Worm (Caenorhabditis elegans) whole organism, L1 larva: ENCODE data around the gene oac-41.

ENCODE experiments used
- C34B4.2 ChIP-seq: sonication (generic microtip); optimal IDR thresholded peaks from 2 replicates; lab custom pipeline; 2017; ENCODE audit warnings: mild to moderate bottlenecking, missing genetic modification characterization, missing compliant biosample characterization
- blmp-1 ChIP-seq: fragments of 150-350 bp; optimal IDR thresholded peaks from 2 replicates; lab custom pipeline; 2014; ENCODE audit warnings: missing biosample characterization, missing genetic modification characterization
- ceh-8 ChIP-seq: fragments of 200-800 bp; sonication (Bioruptor generic); optimal IDR thresholded peaks from 2 replicates; lab custom pipeline; 2018; ENCODE audit warnings: mild to moderate bottlenecking, missing genetic modification characterization, moderate library complexity, missing compliant biosample characterization
- ceh-82 ChIP-seq, 3 experiments: fragments of 150-350 bp in 1 of 3; sonication (generic microtip) in 2 of 3; optimal IDR thresholded peaks; 2 replicates each; lab custom pipeline; 2014 to 2017; ENCODE audit warnings: missing biosample characterization in 3 of 3, missing genetic modification characterization in 3 of 3
- efl-1 ChIP-seq, 4 experiments: fragments of 150-350 bp; optimal IDR thresholded peaks in 3 of 4; peaks in 1 of 4; 1 replicate in 1 of 4; 2 replicates in 3 of 4; lab custom pipeline; 2014; ENCODE audit warnings: missing biosample characterization in 2 of 4, missing genetic modification characterization in 2 of 4, missing genetic modification reagents in 2 of 4
- efl-3 ChIP-seq: fragments of 200-800 bp; sonication (Bioruptor generic); optimal IDR thresholded peaks from 2 replicates; lab custom pipeline; 2018; ENCODE audit warnings: mild to moderate bottlenecking, missing genetic modification characterization, missing compliant biosample characterization
- egl-27 ChIP-seq, 2 experiments: fragments of 150-350 bp in 1 of 2; sonication (generic microtip); optimal IDR thresholded peaks; 3 replicates each; lab custom pipeline; 2017 to 2018; ENCODE audit warnings: missing biosample characterization in 2 of 2, missing genetic modification characterization in 2 of 2, missing genetic modification reagents in 2 of 2
- elt-2 ChIP-seq: sonication (generic microtip); optimal IDR thresholded peaks from 2 replicates; lab custom pipeline; 2016; ENCODE audit warnings: missing genetic modification characterization, mild to moderate bottlenecking, inconsistent platforms, missing compliant biosample characterization, missing genetic modification reagents
- fkh-10 ChIP-seq: sonication (generic microtip); optimal IDR thresholded peaks from 2 replicates; lab custom pipeline; 2017; ENCODE audit warnings: missing biosample characterization, missing genetic modification reagents, missing genetic modification characterization
- fkh-8 ChIP-seq: sonication (generic microtip); optimal IDR thresholded peaks from 2 replicates; lab custom pipeline; 2016; ENCODE audit warnings: mild to moderate bottlenecking, missing genetic modification characterization, missing compliant biosample characterization
- fos-1 ChIP-seq: fragments of 150-350 bp; optimal IDR thresholded peaks from 2 replicates; lab custom pipeline; 2014; ENCODE audit warnings: missing biosample characterization, missing genetic modification characterization
- grh-1 ChIP-seq: fragments of 200-800 bp; sonication (Bioruptor generic); IDR thresholded peaks from 2 replicates; pipeline ENCODE4 v1.3.6; 2022; ENCODE audit warnings: missing genetic modification reagents, missing genetic modification characterization, missing compliant biosample characterization
- hlh-4 ChIP-seq: sonication (generic microtip); optimal IDR thresholded peaks from 2 replicates; lab custom pipeline; 2016; ENCODE audit warnings: mild to moderate bottlenecking, missing genetic modification characterization, missing compliant biosample characterization
- jun-1 ChIP-seq: fragments of 150-350 bp; optimal IDR thresholded peaks from 2 replicates; lab custom pipeline; 2014; ENCODE audit warnings: missing biosample characterization, missing genetic modification reagents, missing genetic modification characterization
- mef-2 ChIP-seq: fragments of 150-350 bp; optimal IDR thresholded peaks from 2 replicates; lab custom pipeline; 2014; ENCODE audit warnings: missing biosample characterization, missing genetic modification characterization
- mep-1 ChIP-seq: fragments of 150-350 bp; optimal IDR thresholded peaks from 2 replicates; lab custom pipeline; 2014; ENCODE audit warnings: missing biosample characterization, missing genetic modification characterization
- nhr-28 ChIP-seq: fragments of 150-350 bp; optimal IDR thresholded peaks from 2 replicates; lab custom pipeline; 2014; ENCODE audit warnings: missing biosample characterization, missing genetic modification characterization
- nhr-71 ChIP-seq: sonication (generic microtip); optimal IDR thresholded peaks from 2 replicates; lab custom pipeline; 2016; ENCODE audit warnings: mild to moderate bottlenecking, missing genetic modification characterization, moderate library complexity, missing compliant biosample characterization
- nhr-90 ChIP-seq: sonication (generic microtip); optimal IDR thresholded peaks from 2 replicates; lab custom pipeline; 2016; ENCODE audit warnings: mild to moderate bottlenecking, missing genetic modification characterization, missing compliant biosample characterization; ENCODE audit not compliant: poor library complexity
- sox-4 ChIP-seq: sonication (generic microtip); optimal IDR thresholded peaks from 2 replicates; lab custom pipeline; 2016; ENCODE audit warnings: missing genetic modification characterization, missing compliant biosample characterization
- sptf-1 ChIP-seq: fragments of 150-350 bp; optimal IDR thresholded peaks from 2 replicates; lab custom pipeline; 2014; ENCODE audit warnings: missing biosample characterization, missing genetic modification characterization
- tlp-1 ChIP-seq: fragments of 150-350 bp; optimal IDR thresholded peaks from 2 replicates; lab custom pipeline; 2014; ENCODE audit warnings: missing biosample characterization, missing genetic modification characterization
- xbp-1 ChIP-seq: sonication (generic microtip); optimal IDR thresholded peaks from 2 replicates; lab custom pipeline; 2016; ENCODE audit warnings: missing genetic modification characterization, missing compliant biosample characterization

Gene oac-41

DNA sequence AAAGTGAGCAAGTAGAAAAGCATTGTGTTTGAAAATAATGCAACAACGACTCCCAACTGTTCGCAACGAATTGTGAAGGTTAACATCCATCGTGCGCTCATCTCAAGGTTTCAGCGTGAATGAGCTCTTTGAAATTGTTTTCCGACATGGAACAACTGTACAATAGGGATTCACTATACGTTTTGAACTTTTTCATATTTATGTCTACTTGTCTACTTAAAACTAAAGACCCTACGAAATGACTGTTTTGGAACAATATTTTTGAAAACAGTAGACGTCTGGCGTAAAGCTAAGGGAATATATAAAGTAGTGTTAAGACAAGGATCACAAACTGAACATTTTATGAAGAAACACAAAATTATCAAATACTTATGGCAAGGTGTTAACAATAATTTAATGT is 38.4 kb downstream of the oac-41 start, which contains the start of gene str-86 (continued):
- TF ChIP-seq egl-27 (tag; optimal IDR thresholded peaks at IDR 0.05; lab: Kevin White, UChicago): no peak
- TF ChIP-seq, all 84 proteins: peak for 0

DNA sequence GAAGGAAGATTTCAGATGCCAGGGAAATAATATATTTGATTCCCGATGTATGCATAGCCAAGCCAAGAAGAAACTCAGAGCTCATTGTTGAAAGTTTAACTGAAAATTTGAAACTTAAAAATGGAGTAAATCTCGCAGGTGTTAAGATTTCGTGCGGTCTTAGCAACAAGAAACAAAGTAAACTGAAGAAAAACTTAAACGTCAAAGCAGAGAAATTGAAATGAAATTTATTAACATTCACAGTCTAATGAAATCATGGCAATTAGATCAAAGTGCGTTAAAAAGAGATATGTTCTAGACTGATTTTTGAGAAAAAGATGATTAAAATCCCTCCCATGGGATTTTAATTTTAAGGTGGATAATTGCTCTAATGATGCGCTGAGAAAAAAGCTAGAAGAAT is 41.1 kb downstream of the oac-41 start, which contains the start of gene str-84:
Gene str-84, minus strand, starts transcription at position 101 of the 400 bp plus-strand sequence.
- TF ChIP-seq C34B4.2 (tag; lab: Kevin White, UChicago): no peak
- peak; percentile 83 for TF ChIP-seq ceh-8 (GFP tag; lab: Kevin White, UChicago)

DNA sequence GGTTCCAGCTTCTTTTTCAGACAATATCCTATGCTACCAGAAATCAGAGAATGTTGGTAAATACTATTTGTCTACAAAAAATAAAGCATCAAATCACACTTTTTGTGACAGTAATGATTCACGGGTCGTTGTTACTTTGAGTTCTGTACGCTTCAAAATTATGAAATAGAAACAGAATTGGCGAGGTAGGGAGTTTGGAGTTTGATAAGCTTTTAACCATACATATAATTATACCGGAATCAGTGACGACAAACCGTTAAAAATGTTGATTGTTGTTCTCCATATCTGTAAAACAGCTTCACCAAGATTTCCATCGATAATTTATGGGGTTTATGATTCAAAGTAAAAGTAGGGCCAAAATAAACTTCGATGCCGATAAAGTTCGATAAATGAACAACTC is 44.1 kb downstream of the oac-41 start:
- no peak for TF ChIP-seq efl-1 (optimal IDR thresholded peaks at IDR 0.05; lab: Kevin White, UChicago)
- peak in 1 of 2 experiments; percentile 62 for TF ChIP-seq efl-1 (GFP tag; optimal IDR thresholded peaks at IDR 0.05 in 1 of 2; lab: Kevin White, UChicago)
- TF ChIP-seq xbp-1 (tag; lab: Kevin White, UChicago): no peak
- TF ChIP-seq, all 84 proteins: peak for 1

DNA sequence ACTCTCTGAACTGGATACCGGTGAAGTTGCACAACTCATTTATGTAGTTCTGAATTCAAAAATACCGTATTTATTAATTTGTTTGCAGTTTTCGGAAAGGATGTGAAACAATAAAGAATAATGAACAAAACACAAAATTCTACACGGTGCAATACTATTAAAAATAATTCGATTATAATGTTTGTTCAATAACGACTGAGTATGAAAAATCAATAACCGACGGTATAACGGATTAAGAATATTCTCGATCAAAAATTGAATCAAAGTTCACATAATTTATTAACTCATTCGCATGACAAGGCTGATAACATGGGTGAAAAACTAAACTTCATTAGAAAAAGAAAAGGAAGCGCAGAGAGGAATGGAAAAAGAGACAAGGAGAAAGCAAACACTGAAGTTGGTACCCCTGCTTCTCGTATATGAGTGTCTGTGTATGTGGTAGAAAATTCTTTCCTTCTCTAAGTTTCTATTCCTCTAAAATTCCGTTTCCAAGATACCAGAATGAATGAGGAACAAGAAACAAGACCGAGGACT is 47.0 kb downstream of the oac-41 start, which contains the start of gene nhr-143:
Gene nhr-143, minus strand, starts transcription at position 51 of the 534 bp plus-strand sequence.
- peak; percentile 18 for TF ChIP-seq elt-2
- peak; percentile 7 for TF ChIP-seq mep-1 (tag; lab: Kevin White, UChicago)
- TF ChIP-seq sptf-1 (tag; lab: Kevin White, UChicago): no peak
- no peak for TF ChIP-seq tlp-1 (tag; lab: Kevin White, UChicago)
- peak; percentile 40 for TF ChIP-seq blmp-1 (tag; lab: Kevin White, UChicago)
- TF ChIP-seq nhr-71 (tag; lab: Kevin White, UChicago): peak; percentile 3
- peak; percentile 2 for TF ChIP-seq jun-1 (tag; lab: Kevin White, UChicago)

DNA sequence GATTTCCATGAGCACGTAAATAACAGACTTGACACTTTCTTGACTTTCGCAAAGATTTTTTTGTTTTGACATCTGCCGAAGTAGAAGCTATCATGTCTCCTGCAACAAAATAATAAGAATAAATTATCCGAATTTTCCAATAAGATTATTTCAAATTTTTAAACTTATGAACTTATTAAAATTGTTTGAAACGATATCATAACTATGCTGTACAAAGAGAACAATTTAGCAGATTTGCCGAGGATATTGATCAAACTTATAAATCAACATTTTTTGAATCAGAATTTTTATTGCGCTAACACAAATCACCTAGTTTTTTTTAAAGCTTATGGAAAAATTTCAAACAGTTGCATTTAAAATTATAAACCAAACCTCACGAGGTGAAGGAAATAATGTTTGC is 49.7 kb downstream of the oac-41 start, which contains the start of gene nhr-195:
Gene nhr-195, minus strand, starts transcription at position 101 of the 400 bp plus-strand sequence.
- TF ChIP-seq mef-2 (tag; lab: Kevin White, UChicago) (no peak), nhr-28 (tag; lab: Kevin White, UChicago) (no peak), nhr-90 (tag; lab: Kevin White, UChicago) (no peak), fos-1 (tag; lab: Kevin White, UChicago) (no peak), efl-3 (GFP tag; lab: Kevin White, UChicago) (no peak), ceh-82 (tag; optimal IDR thresholded peaks at IDR 0.05; lab: Kevin White, UChicago) (no peak), fkh-8 (no peak), egl-27 (tag; optimal IDR thresholded peaks at IDR 0.05; lab: Kevin White, UChicago) (no peak), hlh-4 (no peak), jun-1 (tag; lab: Kevin White, UChicago) (no peak), sox-4 (no peak), grh-1 (no peak), fkh-10 (GFP tag; lab: Kevin White, UChicago) (no peak), nhr-71 (tag; lab: Kevin White, UChicago) (no peak)
- TF ChIP-seq, all 84 proteins: peak for 0
